Worm (Caenorhabditis elegans) whole organism, L3 larva: ENCODE data around the gene syd-9.

Experiments used
- ZK546.5 ChIP-seq: sonication (generic microtip); optimal IDR thresholded peaks from 2 replicates; lab custom pipeline; 2017; ENCODE audit warnings: missing biosample characterization, missing genetic modification characterization
- fos-1 ChIP-seq: fragments of 150-350 bp; optimal IDR thresholded peaks from 2 replicates; lab custom pipeline; 2014; ENCODE audit warnings: missing biosample characterization, missing genetic modification characterization
- nhr-28 ChIP-seq: fragments of 150-350 bp; optimal IDR thresholded peaks from 2 replicates; lab custom pipeline; 2014; ENCODE audit warnings: missing biosample characterization, missing genetic modification characterization
- nhr-77 ChIP-seq: fragments of 150-350 bp; optimal IDR thresholded peaks from 2 replicates; lab custom pipeline; 2014; ENCODE audit warnings: missing biosample characterization, missing genetic modification characterization
- snpc-4 ChIP-seq: fragments of 150-350 bp; optimal IDR thresholded peaks from 2 replicates; lab custom pipeline; 2014; ENCODE audit warnings: missing biosample characterization, missing genetic modification characterization

DNA sequence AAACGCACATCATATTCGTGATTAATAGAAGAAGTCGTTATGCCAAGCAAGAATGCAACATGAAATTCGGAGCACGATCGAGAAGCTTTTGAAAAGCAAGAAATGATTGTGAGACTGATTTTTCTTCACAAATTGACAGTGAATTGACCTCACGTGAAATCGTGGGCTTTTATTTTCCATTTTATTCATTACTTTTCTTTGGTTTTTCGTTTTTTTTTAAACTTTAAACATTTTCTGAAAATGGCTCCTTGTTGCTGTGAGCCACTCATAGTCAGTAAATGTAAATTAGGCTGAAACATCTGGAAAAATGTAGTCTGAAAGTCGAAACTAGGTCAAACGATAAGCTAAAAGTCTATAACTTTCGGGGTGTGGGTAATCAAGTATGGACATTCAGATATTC, 12.7 kb upstream of the syd-9 start, which contains the start of gene C55B6.5:
- TF ChIP-seq ZK546.5 (no peak), snpc-4 (tag; lab: Kevin White, UChicago) (no peak), nhr-77 (tag; lab: Kevin White, UChicago) (no peak), fos-1 (tag; lab: Kevin White, UChicago) (no peak), nhr-28 (no peak)
